Worm (Caenorhabditis elegans) whole organism, young adult: ENCODE results near the gene srh-229.

Experiments used
- ama-1 ChIP-seq, 3 experiments: fragments of 150-350 bp in 1 of 3; sonication (generic microtip) in 2 of 3; optimal IDR thresholded peaks; 2 replicates each; lab custom pipeline; 2014 to 2018; ENCODE audit warnings: missing biosample characterization in 2 of 3, missing genetic modification characterization in 2 of 3, missing genetic modification reagents in 2 of 3
- egl-18 ChIP-seq: fragments of 200-800 bp; sonication (Bioruptor generic); IDR thresholded peaks from 2 replicates; pipeline ENCODE4 v1.3.6; 2022; ENCODE audit warnings: missing genetic modification reagents, missing genetic modification characterization, missing compliant biosample characterization
- snpc-4 ChIP-seq, 5 experiments: fragments of 150-350 bp in 1 of 5; sonication (generic microtip) in 4 of 5; optimal IDR thresholded peaks; 2 replicates each; lab custom pipeline; 2014 to 2018; ENCODE audit warnings: missing genetic modification characterization in 5 of 5, missing biosample characterization in 3 of 5, antibody characterized with exemption in 2 of 5, mild to moderate bottlenecking in 2 of 5, missing compliant biosample characterization in 2 of 5, missing genotype in 2 of 5, moderate library complexity in 2 of 5, missing genetic modification reagents in 1 of 5
- tbx-9 ChIP-seq: sonication (generic microtip); optimal IDR thresholded peaks from 2 replicates; lab custom pipeline; 2016; ENCODE audit warnings: borderline replicate concordance, missing genetic modification characterization, inconsistent platforms, missing compliant biosample characterization

- TF ChIP-seq egl-18 (GFP tag; lab: Robert Waterston, UW) (no peak), ama-1 (optimal IDR thresholded peaks at IDR 0.05; lab: Kevin White, UChicago) (no peak), ama-1 (GFP tag; optimal IDR thresholded peaks at IDR 0.05; lab: Kevin White, UChicago) (no peak), tbx-9 (tag; lab: Kevin White, UChicago) (no peak), snpc-4 (GFP tag; optimal IDR thresholded peaks at IDR 0.05; lab: Kevin White, UChicago) (no peak), snpc-4 (tag; optimal IDR thresholded peaks at IDR 0.05; lab: Kevin White, UChicago) (no peak)
These were observed 25.7 kb upstream of the srh-229 start, which contains the start of gene swt-2 for ce11 chrV:7529840-7530239.
